Worm (Caenorhabditis elegans) whole organism, midembryonic: Measurements from ENCODE around the gene C27F2.7.

ENCODE experiments used
- T22C8.4 ChIP-seq: fragments of 200-800 bp; sonication (Bioruptor generic); IDR thresholded peaks from 2 replicates; pipeline ENCODE4 v1.3.6; 2022; ENCODE audit warnings: missing genetic modification characterization, missing compliant biosample characterization
- flt-1 ChIP-seq: fragments of 200-800 bp; sonication (Bioruptor generic); IDR thresholded peaks from 2 replicates; pipeline ENCODE4 v1.3.6; 2022; ENCODE audit warnings: missing genetic modification characterization, missing compliant biosample characterization
- med-1 ChIP-seq: sonication (generic microtip); optimal IDR thresholded peaks from 2 replicates; lab custom pipeline; 2017; ENCODE audit warnings: missing genetic modification characterization, mild to moderate bottlenecking, missing compliant biosample characterization, antibody characterized with exemption, missing genetic modification reagents; ENCODE audit not compliant: insufficient read depth
- ref-1 ChIP-seq: fragments of 200-800 bp; sonication (Bioruptor generic); conservative IDR thresholded peaks from 2 replicates; pipeline ENCODE4 v1.3.6; 2022; ENCODE audit warnings: missing genetic modification reagents, missing genetic modification characterization, missing compliant biosample characterization

- TF ChIP-seq T22C8.4 (GFP tag; lab: Robert Waterston, UW) = no peak
- no peak for TF ChIP-seq med-1 (GFP tag; lab: Kevin White, UChicago)
- 0 out of 2 replicates have a peak, but pooled peaks have one; percentile 42 for TF ChIP-seq flt-1 (GFP tag; lab: Robert Waterston, UW)
- TF ChIP-seq ref-1 (GFP tag; lab: Robert Waterston, UW) = no peak
Measured at ce11 chrIII:4986790-4987259, 2.5 kb upstream of the C27F2.7 start, which contains the start of the genes C27F2.10 and wdr-60.
